Worm (Caenorhabditis elegans) whole organism, L4 larva: ENCODE results near the gene dhhc-13.

Experiments
- F26F4.8 ChIP-seq: fragments of 200-800 bp; sonication (Bioruptor generic); conservative IDR thresholded peaks from 2 replicates; pipeline ENCODE4 v1.3.6; 2022; ENCODE audit warnings: missing genetic modification characterization, missing compliant biosample characterization
- ZK337.2 ChIP-seq: fragments of 200-800 bp; sonication (Bioruptor generic); IDR thresholded peaks from 2 replicates; pipeline ENCODE4 v1.3.6; 2022; ENCODE audit warnings: missing genetic modification reagents, missing genetic modification characterization, missing compliant biosample characterization
- daf-12 ChIP-seq: fragments of 150-350 bp; optimal IDR thresholded peaks from 2 replicates; lab custom pipeline; 2014; ENCODE audit warnings: missing biosample characterization, missing genetic modification reagents, missing genetic modification characterization
- mdl-1 ChIP-seq, 2 experiments: fragments of 150-350 bp in 1 of 2; sonication (generic microtip) in 1 of 2; optimal IDR thresholded peaks; 2 replicates each; lab custom pipeline; 2014 to 2017; ENCODE audit warnings: missing biosample characterization in 2 of 2, missing genetic modification characterization in 2 of 2
- nhr-11 ChIP-seq: fragments of 150-350 bp; optimal IDR thresholded peaks from 2 replicates; lab custom pipeline; 2014; ENCODE audit warnings: missing biosample characterization, missing genetic modification characterization
- nhr-28 ChIP-seq: fragments of 150-350 bp; optimal IDR thresholded peaks from 2 replicates; lab custom pipeline; 2014; ENCODE audit warnings: missing biosample characterization, missing genetic modification characterization
- nhr-76 ChIP-seq: fragments of 150-350 bp; optimal IDR thresholded peaks from 2 replicates; lab custom pipeline; 2014; ENCODE audit warnings: missing biosample characterization, missing genetic modification characterization
- tag-97 ChIP-seq: fragments of 200-800 bp; sonication (Bioruptor generic); IDR thresholded peaks from 2 replicates; pipeline ENCODE4 v1.3.6; 2022; ENCODE audit warnings: missing genetic modification characterization, missing compliant biosample characterization
- zfp-2 ChIP-seq: sonication (generic microtip); optimal IDR thresholded peaks from 2 replicates; lab custom pipeline; 2016; ENCODE audit warnings: mild to moderate bottlenecking, missing genetic modification characterization, missing compliant biosample characterization
- zip-2 ChIP-seq: fragments of 150-350 bp; optimal IDR thresholded peaks from 2 replicates; lab custom pipeline; 2014; ENCODE audit warnings: missing biosample characterization, missing genetic modification characterization
- ztf-11 ChIP-seq: fragments of 150-350 bp; optimal IDR thresholded peaks from 2 replicates; lab custom pipeline; 2014; ENCODE audit warnings: missing biosample characterization, missing genetic modification characterization

DNA sequence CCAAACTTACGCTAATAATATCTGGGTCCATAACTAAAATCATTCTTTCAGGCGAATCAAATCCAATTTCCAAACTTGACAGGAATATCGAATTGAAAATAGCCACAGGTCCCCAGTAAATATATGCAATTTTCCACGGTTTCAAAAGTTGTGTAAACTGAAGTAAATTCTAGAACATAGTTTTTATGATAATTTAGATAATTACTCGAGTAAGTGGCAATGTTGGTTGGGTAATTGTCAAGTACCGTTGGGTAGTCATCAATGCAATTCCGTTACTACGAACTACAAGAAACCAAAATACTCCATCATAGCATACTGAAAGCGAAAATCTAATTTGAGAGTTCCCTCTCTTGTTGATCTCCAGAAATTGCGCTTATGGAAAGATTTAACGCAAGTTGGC lies 47.8 kb upstream of the dhhc-13 start:
- TF ChIP-seq zip-2 (tag; lab: Kevin White, UChicago) = no peak
- no peak for TF ChIP-seq tag-97 (GFP tag; lab: Robert Waterston, UW)
- TF ChIP-seq nhr-11 (tag; lab: Kevin White, UChicago) = no peak
- TF ChIP-seq zfp-2 (tag; lab: Kevin White, UChicago) = no peak
- no peak for TF ChIP-seq nhr-28 (tag; lab: Kevin White, UChicago)
- TF ChIP-seq ZK337.2 (GFP tag; lab: Robert Waterston, UW) = no peak
- no peak for TF ChIP-seq ztf-11 (tag; lab: Kevin White, UChicago)
- no peak for TF ChIP-seq mdl-1 (tag; optimal IDR thresholded peaks at IDR 0.05; lab: Kevin White, UChicago)
- TF ChIP-seq F26F4.8 = no peak
- TF ChIP-seq nhr-76 (tag; lab: Kevin White, UChicago) = no peak
- no peak for TF ChIP-seq daf-12 (tag; lab: Kevin White, UChicago)
